Fruit fly (Drosophila melanogaster) whole organism, embryonic: ENCODE measurements around the gene RpS2.

Experiments
- Bdp1 ChIP-seq: fragments of 200-800 bp; sonication (Bioruptor generic); optimal IDR thresholded peaks from 3 replicates; lab custom pipeline; 2016; ENCODE audit warnings: missing biosample characterization, missing genetic modification characterization
- CG12744 ChIP-seq: fragments of 200-800 bp; sonication (Bioruptor generic); optimal IDR thresholded peaks from 2 replicates; lab custom pipeline; 2016; ENCODE audit warnings: missing biosample characterization, missing genetic modification characterization
- CG13624 ChIP-seq: fragments of 200-800 bp; sonication (Bioruptor generic); optimal IDR thresholded peaks from 2 replicates; lab custom pipeline; 2016; ENCODE audit warnings: missing biosample characterization, missing genetic modification characterization
- CG15073 ChIP-seq: fragments of 200-800 bp; sonication (Bioruptor generic); optimal IDR thresholded peaks from 2 replicates; lab custom pipeline; 2016; ENCODE audit warnings: missing biosample characterization, missing genetic modification characterization
- CG18764 ChIP-seq: fragments of 200-800 bp; sonication (Bioruptor generic); optimal IDR thresholded peaks from 3 replicates; lab custom pipeline; 2016; ENCODE audit warnings: missing biosample characterization, missing genetic modification characterization
- CG2116 ChIP-seq: fragments of 200-800 bp; sonication (Bioruptor generic); optimal IDR thresholded peaks from 3 replicates; lab custom pipeline; 2018; ENCODE audit warnings: missing biosample characterization, mild to moderate bottlenecking, missing genetic modification characterization
- CG2199 ChIP-seq: fragments of 200-800 bp; sonication (Bioruptor generic); IDR thresholded peaks from 3 replicates; pipeline ENCODE4 v1.3.6; 2022; ENCODE audit warnings: missing biosample characterization, missing genetic modification characterization
- CG2202 ChIP-seq: fragments of 200-800 bp; sonication (Bioruptor generic); optimal IDR thresholded peaks from 2 replicates; lab custom pipeline; 2018; ENCODE audit warnings: missing biosample characterization, mild to moderate bottlenecking, missing genetic modification characterization
- CG30431 ChIP-seq: fragments of 200-800 bp; sonication (Bioruptor generic); optimal IDR thresholded peaks from 2 replicates; lab custom pipeline; 2017; ENCODE audit warnings: missing biosample characterization, missing genetic modification characterization
- CG3726 ChIP-seq: fragments of 200-800 bp; sonication (Bioruptor generic); IDR thresholded peaks from 3 replicates; pipeline ENCODE4, ENCODE4 v1.3.6; 2022; ENCODE audit warnings: missing biosample characterization, missing genetic modification characterization
- CG4360 ChIP-seq: fragments of 200-800 bp; sonication (Bioruptor generic); IDR thresholded peaks from 2 replicates; pipeline ENCODE4 v1.3.6; 2022; ENCODE audit warnings: missing biosample characterization, missing genetic modification characterization
- CG43689 ChIP-seq: fragments of 200-800 bp; sonication (Bioruptor generic); IDR thresholded peaks from 2 replicates; pipeline ENCODE4 v1.3.6; 2022; ENCODE audit warnings: missing biosample characterization, missing genetic modification characterization
- CG5953 ChIP-seq: fragments of 200-800 bp; sonication (Bioruptor generic); IDR thresholded peaks from 2 replicates; pipeline ENCODE4 v1.3.6; 2022; ENCODE audit warnings: missing biosample characterization, missing genetic modification characterization
- CG6175 ChIP-seq: fragments of 200-800 bp; sonication (Bioruptor generic); IDR thresholded peaks from 3 replicates; pipeline ENCODE4 v1.3.6; 2022; ENCODE audit warnings: missing biosample characterization, missing genetic modification characterization
- CG6254 ChIP-seq: fragments of 200-800 bp; sonication (Bioruptor generic); optimal IDR thresholded peaks from 3 replicates; lab custom pipeline; 2017; ENCODE audit warnings: mild to moderate bottlenecking, missing biosample characterization, missing genetic modification reagents, missing genetic modification characterization
- CG7745 ChIP-seq: fragments of 200-800 bp; sonication (Bioruptor generic); optimal IDR thresholded peaks from 2 replicates; lab custom pipeline; 2018; ENCODE audit warnings: missing biosample characterization, mild to moderate bottlenecking, missing genetic modification characterization, moderate library complexity
- CG7839 ChIP-seq: fragments of 200-800 bp; sonication (Bioruptor generic); optimal IDR thresholded peaks from 3 replicates; lab custom pipeline; 2018; ENCODE audit warnings: missing biosample characterization, mild to moderate bottlenecking, missing genetic modification characterization, moderate library complexity
- CG8359 ChIP-seq: fragments of 200-800 bp; sonication (Bioruptor generic); optimal IDR thresholded peaks from 2 replicates; lab custom pipeline; 2017; ENCODE audit warnings: missing biosample characterization, mild to moderate bottlenecking, missing genetic modification characterization, borderline replicate concordance
- CG8944 ChIP-seq: fragments of 200-800 bp; sonication (Bioruptor generic); optimal IDR thresholded peaks from 3 replicates; lab custom pipeline; 2016; ENCODE audit warnings: missing biosample characterization, missing genetic modification characterization
- CG9437 ChIP-seq: fragments of 200-800 bp; sonication (Bioruptor generic); optimal IDR thresholded peaks from 2 replicates; lab custom pipeline; 2018; ENCODE audit warnings: missing biosample characterization, mild to moderate bottlenecking, missing genetic modification characterization
- CHES-1-like ChIP-seq: fragments of 200-800 bp; sonication (Bioruptor generic); optimal IDR thresholded peaks from 2 replicates; lab custom pipeline; 2016; ENCODE audit warnings: missing biosample characterization, missing genetic modification characterization
- Dfd ChIP-seq, 2 experiments: fragments of >200 bp; optimal IDR thresholded peaks; 2 replicates each; lab custom pipeline; 2017; ENCODE audit warnings: missing biosample characterization in 2 of 2, missing genetic modification characterization in 2 of 2
- Dll ChIP-seq: fragments of 200-800 bp; sonication (Bioruptor generic); IDR thresholded peaks from 4 replicates; pipeline ENCODE4 v1.3.6; 2022; ENCODE audit warnings: missing biosample characterization, missing genetic modification characterization; ENCODE audit not compliant: partially characterized antibody
- MESR4 ChIP-seq: fragments of 200-800 bp; sonication (Bioruptor generic); optimal IDR thresholded peaks from 2 replicates; lab custom pipeline; 2018; ENCODE audit warnings: missing biosample characterization, mild to moderate bottlenecking, missing genetic modification characterization, moderate library complexity
- Meics ChIP-seq: fragments of 200-800 bp; sonication (Bioruptor generic); optimal IDR thresholded peaks from 2 replicates; lab custom pipeline; 2017; ENCODE audit warnings: missing biosample characterization, mild to moderate bottlenecking, missing genetic modification characterization
- Myb ChIP-seq: fragments of 200-800 bp; sonication (Bioruptor generic); optimal IDR thresholded peaks from 2 replicates; lab custom pipeline; 2016; ENCODE audit warnings: missing biosample characterization, missing genetic modification characterization
- Neu2 ChIP-seq: fragments of 200-800 bp; sonication (Bioruptor generic); optimal IDR thresholded peaks from 3 replicates; lab custom pipeline; 2016; ENCODE audit warnings: missing biosample characterization, missing genetic modification characterization, borderline replicate concordance
- Nf-YB ChIP-seq: fragments of 200-800 bp; sonication (Bioruptor generic); optimal IDR thresholded peaks from 3 replicates; lab custom pipeline; 2019; ENCODE audit warnings: missing biosample characterization, mild to moderate bottlenecking, missing genetic modification characterization, moderate library complexity
- Trl ChIP-seq, 3 experiments: fragments of >200 bp in 2 of 3; fragments of 200-800 bp in 1 of 3; sonication (Bioruptor generic) in 1 of 3; optimal IDR thresholded peaks; 2 replicates in 1 of 3; 3 replicates in 2 of 3; lab custom pipeline; 2016 to 2017; ENCODE audit warnings: missing biosample characterization in 1 of 3, missing genetic modification characterization in 1 of 3
- Xbp1 ChIP-seq: fragments of 200-800 bp; sonication (Bioruptor generic); optimal IDR thresholded peaks from 3 replicates; lab custom pipeline; 2016; ENCODE audit warnings: missing biosample characterization, mild to moderate bottlenecking, missing genetic modification characterization
- ab ChIP-seq: fragments of 200-800 bp; sonication (Bioruptor generic); optimal IDR thresholded peaks from 2 replicates; lab custom pipeline; 2016; ENCODE audit warnings: missing biosample characterization, missing genetic modification characterization
- ato ChIP-seq: fragments of 200-800 bp; sonication (Bioruptor generic); IDR thresholded peaks from 2 replicates; pipeline ENCODE4 v1.3.6; 2022; ENCODE audit warnings: missing biosample characterization, missing genetic modification characterization; ENCODE audit not compliant: partially characterized antibody
- dmrt99B ChIP-seq: fragments of 200-800 bp; sonication (Bioruptor generic); optimal IDR thresholded peaks from 2 replicates; lab custom pipeline; 2018; ENCODE audit warnings: missing biosample characterization, mild to moderate bottlenecking, missing genetic modification characterization, moderate library complexity
- dpn ChIP-seq, 2 experiments: fragments of 200-800 bp; sonication (Bioruptor generic); optimal IDR thresholded peaks; 3 replicates each; lab custom pipeline; 2016; ENCODE audit warnings: missing biosample characterization in 2 of 2, missing genetic modification characterization in 2 of 2
- gem ChIP-seq: fragments of 200-800 bp; sonication (Bioruptor generic); optimal IDR thresholded peaks from 2 replicates; lab custom pipeline; 2019; ENCODE audit warnings: missing biosample characterization, mild to moderate bottlenecking, missing genetic modification characterization, moderate library complexity
- gsb ChIP-seq: fragments of 200-800 bp; sonication (Bioruptor generic); IDR thresholded peaks from 2 replicates; pipeline ENCODE4 v1.3.6; 2022; ENCODE audit warnings: missing biosample characterization, missing genetic modification characterization
- gsb-n ChIP-seq: fragments of 200-800 bp; sonication (Bioruptor generic); optimal IDR thresholded peaks from 3 replicates; lab custom pipeline; 2018; ENCODE audit warnings: missing biosample characterization, mild to moderate bottlenecking, missing genetic modification characterization
- kni ChIP-seq: fragments of 200-800 bp; sonication (Bioruptor generic); optimal IDR thresholded peaks from 3 replicates; lab custom pipeline; 2017; ENCODE audit warnings: mild to moderate bottlenecking, missing biosample characterization, missing genetic modification reagents, missing genetic modification characterization
- knrl ChIP-seq: fragments of 200-800 bp; sonication (Bioruptor generic); IDR thresholded peaks from 3 replicates; pipeline ENCODE4 v1.3.6; 2022; ENCODE audit warnings: missing biosample characterization, missing genetic modification characterization; ENCODE audit not compliant: partially characterized antibody
- lbe ChIP-seq: fragments of 200-800 bp; sonication (Bioruptor generic); optimal IDR thresholded peaks from 2 replicates; lab custom pipeline; 2016; ENCODE audit warnings: missing biosample characterization, mild to moderate bottlenecking, missing genetic modification characterization
- p53 ChIP-seq: fragments of 200-800 bp; sonication (Bioruptor generic); optimal IDR thresholded peaks from 2 replicates; lab custom pipeline; 2016; ENCODE audit warnings: missing biosample characterization, missing genetic modification characterization
- peb ChIP-seq: fragments of 200-800 bp; sonication (Bioruptor generic); IDR thresholded peaks from 2 replicates; pipeline ENCODE4 v1.3.6; 2022; ENCODE audit warnings: missing biosample characterization, missing genetic modification characterization
- phol ChIP-seq: fragments of 200-800 bp; sonication (Bioruptor generic); optimal IDR thresholded peaks from 3 replicates; lab custom pipeline; 2018; ENCODE audit warnings: missing biosample characterization, mild to moderate bottlenecking, missing genetic modification characterization, moderate library complexity
- pum ChIP-seq: fragments of 200-800 bp; sonication (Bioruptor generic); optimal IDR thresholded peaks from 2 replicates; lab custom pipeline; 2016; ENCODE audit warnings: missing biosample characterization, missing genetic modification characterization
- sd ChIP-seq: fragments of 200-800 bp; sonication (Bioruptor generic); optimal IDR thresholded peaks from 3 replicates; lab custom pipeline; 2018; ENCODE audit warnings: missing biosample characterization, mild to moderate bottlenecking, missing genetic modification characterization, moderate library complexity
- slbo ChIP-seq: fragments of 200-800 bp; sonication (Bioruptor generic); IDR thresholded peaks from 2 replicates; pipeline ENCODE4 v1.3.6; 2022; ENCODE audit warnings: missing biosample characterization, missing genetic modification characterization
- slou ChIP-seq: fragments of 200-800 bp; sonication (Bioruptor generic); optimal IDR thresholded peaks from 3 replicates; lab custom pipeline; 2016; ENCODE audit warnings: missing biosample characterization, missing genetic modification characterization
- tgo ChIP-seq: fragments of 200-800 bp; sonication (Bioruptor generic); IDR thresholded peaks from 3 replicates; pipeline ENCODE4 v1.3.6; 2022; ENCODE audit warnings: missing biosample characterization, missing genetic modification characterization

The RpS2 gene

dm6 chr2L:9918020-9918959, 20.9 kb upstream of the RpS2 start, which contains the start of the genes CG5885 and CG4598 (continued):
- TF ChIP-seq slou (GFP tag; lab: Kevin White, UChicago) = peak; percentile 12
- TF ChIP-seq Meics (GFP tag; lab: Kevin White, UChicago) = peak; percentile 56
- peak; percentile 9 for TF ChIP-seq CG8944 (GFP tag; lab: Kevin White, UChicago)
- no peak for TF ChIP-seq p53 (GFP tag; lab: Kevin White, UChicago)
- TF ChIP-seq CG30431 (GFP tag; lab: Kevin White, UChicago) = peak; percentile 15
- TF ChIP-seq CG7745 (tag; lab: Kevin White, UChicago) = no peak
- TF ChIP-seq CG2116 = peak; percentile 90
- no peak for TF ChIP-seq CG2199
- no peak for TF ChIP-seq CG4360
- TF ChIP-seq pum (GFP tag; lab: Kevin White, UChicago) = no peak
- TF ChIP-seq CG43689 (GFP tag; lab: Robert Waterston, UW) = 0 out of 2 replicates have a peak, but pooled peaks have one; percentile 10
- peak; percentile 44; the same call in 2 of the 3 replicates for TF ChIP-seq tgo (GFP tag; lab: Robert Waterston, UW)
- TF ChIP-seq gem (tag; lab: Kevin White, UChicago) = peak; percentile 87
- no peak for TF ChIP-seq kni (GFP tag; lab: Kevin White, UChicago)
- peak; percentile 71 for TF ChIP-seq CG18764 (GFP tag; lab: Kevin White, UChicago)
- no peak for TF ChIP-seq Trl (optimal IDR thresholded peaks at IDR 0.05; lab: Kevin White, UChicago)
- peak; percentile 21 for TF ChIP-seq Trl (GFP tag; optimal IDR thresholded peaks at IDR 0.05; lab: Kevin White, UChicago)
- TF ChIP-seq Neu2 (GFP tag; lab: Kevin White, UChicago) = no peak
- peak; percentile 77 for TF ChIP-seq Dll (GFP tag; lab: Robert Waterston, UW)
- peak; percentile 38 to 74 for TF ChIP-seq dpn (GFP tag; optimal IDR thresholded peaks at IDR 0.05; lab: Kevin White, UChicago)
- TF ChIP-seq slbo (GFP tag; lab: Robert Waterston, UW) = peak; percentile 84
- peak; percentile 76 for TF ChIP-seq CG7839 (tag; lab: Kevin White, UChicago)
- no peak for TF ChIP-seq CG6175
- TF ChIP-seq CG9437 (GFP tag; lab: Kevin White, UChicago) = peak; percentile 53
- no peak for TF ChIP-seq CG6254 (GFP tag; lab: Kevin White, UChicago)
- TF ChIP-seq CHES-1-like = no peak
- TF ChIP-seq phol (tag; lab: Kevin White, UChicago) = peak; percentile 69
- TF ChIP-seq gsb-n (tag; lab: Kevin White, UChicago) = peak; percentile 73
- TF ChIP-seq CG3726 (GFP tag; lab: Robert Waterston, UW) = 0 out of 3 replicates have a peak, but pooled peaks have one; percentile 45
- TF ChIP-seq CG15073 (GFP tag; lab: Kevin White, UChicago) = no peak
- no peak for TF ChIP-seq Dfd (GFP tag; optimal IDR thresholded peaks at IDR 0.05; lab: Kevin White, UChicago)
- peak; percentile 84 for TF ChIP-seq Myb (GFP tag; lab: Kevin White, UChicago)
- TF ChIP-seq peb (GFP tag; lab: Robert Waterston, UW) = no peak
- TF ChIP-seq CG2202 = peak; percentile 47
- peak; percentile 15 for TF ChIP-seq sd (tag; lab: Kevin White, UChicago)
- TF ChIP-seq Nf-YB (GFP tag; lab: Kevin White, UChicago) = peak; percentile 42
- TF ChIP-seq CG5953 (GFP tag; lab: Robert Waterston, UW) = no peak
- peak; percentile 51; the same call in 1 of the 2 replicates for TF ChIP-seq ato (GFP tag; lab: Robert Waterston, UW)
- peak; percentile 97 for TF ChIP-seq MESR4 (GFP tag; lab: Kevin White, UChicago)
- peak; percentile 82 for TF ChIP-seq knrl (GFP tag; lab: Robert Waterston, UW)
- TF ChIP-seq CG13624 (GFP tag; lab: Kevin White, UChicago) = peak; percentile 32
- no peak for TF ChIP-seq CG8359
- no peak for TF ChIP-seq gsb
- TF ChIP-seq lbe (GFP tag; lab: Kevin White, UChicago) = peak; percentile 53
- no peak for TF ChIP-seq ab (GFP tag; lab: Kevin White, UChicago)
- peak; percentile 65 for TF ChIP-seq dmrt99B
- TF ChIP-seq CG12744 (GFP tag; lab: Kevin White, UChicago) = no peak
- TF ChIP-seq Bdp1 (GFP tag; lab: Kevin White, UChicago) = peak; percentile 22
- TF ChIP-seq Xbp1 (GFP tag; lab: Kevin White, UChicago) = peak; percentile 81
